Worm (Caenorhabditis elegans) whole organism, L2 larva: ENCODE results near the gene scl-3.

Experiments used
- F13H6.1 ChIP-seq: sonication (generic microtip); optimal IDR thresholded peaks from 2 replicates; lab custom pipeline; 2016; ENCODE audit warnings: missing genetic modification characterization, missing compliant biosample characterization
- R02D3.7 ChIP-seq: fragments of 150-350 bp; optimal IDR thresholded peaks from 2 replicates; lab custom pipeline; 2014; ENCODE audit warnings: missing biosample characterization, missing genetic modification characterization
- Y55F3AM.14 ChIP-seq: fragments of 200-800 bp; sonication (Bioruptor generic); optimal IDR thresholded peaks from 2 replicates; lab custom pipeline; 2018; ENCODE audit warnings: mild to moderate bottlenecking, missing genetic modification characterization, missing compliant biosample characterization
- ZK546.5 ChIP-seq: sonication (generic microtip); optimal IDR thresholded peaks from 2 replicates; lab custom pipeline; 2017; ENCODE audit warnings: missing biosample characterization, missing genetic modification characterization
- alr-1 ChIP-seq: fragments of 150-350 bp; optimal IDR thresholded peaks from 2 replicates; lab custom pipeline; 2014; ENCODE audit warnings: missing biosample characterization, missing genetic modification characterization
- aly-2 ChIP-seq: fragments of 150-350 bp; optimal IDR thresholded peaks from 2 replicates; lab custom pipeline; 2014; ENCODE audit warnings: missing biosample characterization, missing genetic modification characterization
- blmp-1 ChIP-seq: sonication (generic microtip); optimal IDR thresholded peaks from 2 replicates; lab custom pipeline; 2017; ENCODE audit warnings: missing genetic modification characterization, mild to moderate bottlenecking, missing compliant biosample characterization, antibody characterized with exemption, moderate library complexity; ENCODE audit not compliant: insufficient read depth
- ceh-16 ChIP-seq: fragments of 150-350 bp; optimal IDR thresholded peaks from 2 replicates; lab custom pipeline; 2014; ENCODE audit warnings: missing biosample characterization, missing genetic modification characterization
- ceh-82 ChIP-seq: fragments of 150-350 bp; optimal IDR thresholded peaks from 2 replicates; lab custom pipeline; 2014; ENCODE audit warnings: missing biosample characterization, missing genetic modification characterization
- crh-2 ChIP-seq: sonication (generic microtip); optimal IDR thresholded peaks from 2 replicates; lab custom pipeline; 2017; ENCODE audit warnings: missing biosample characterization, missing genetic modification characterization
- egl-27 ChIP-seq: sonication (generic microtip); optimal IDR thresholded peaks from 3 replicates; lab custom pipeline; 2017; ENCODE audit warnings: missing biosample characterization, missing genetic modification reagents, missing genetic modification characterization
- fos-1 ChIP-seq: fragments of 150-350 bp; optimal IDR thresholded peaks from 2 replicates; lab custom pipeline; 2014; ENCODE audit warnings: missing biosample characterization, missing genetic modification characterization
- gmeb-1 ChIP-seq: fragments of 150-350 bp; optimal IDR thresholded peaks from 2 replicates; lab custom pipeline; 2014; ENCODE audit warnings: missing biosample characterization, missing genetic modification characterization
- mab-5 ChIP-seq: fragments of 150-350 bp; optimal IDR thresholded peaks from 2 replicates; lab custom pipeline; 2014; ENCODE audit warnings: missing biosample characterization, missing genetic modification characterization
- mbf-1 ChIP-seq: sonication (generic microtip); optimal IDR thresholded peaks from 2 replicates; lab custom pipeline; 2017; ENCODE audit warnings: missing biosample characterization, missing genetic modification characterization
- mdl-1 ChIP-seq, 2 experiments: fragments of 150-350 bp in 1 of 2; sonication (generic microtip) in 1 of 2; optimal IDR thresholded peaks; 2 replicates each; lab custom pipeline; 2017; ENCODE audit warnings: missing biosample characterization in 2 of 2, missing genetic modification characterization in 2 of 2
- nhr-10 ChIP-seq: sonication (generic microtip); optimal IDR thresholded peaks from 2 replicates; lab custom pipeline; 2017; ENCODE audit warnings: missing biosample characterization, missing genetic modification characterization
- nhr-129 ChIP-seq: fragments of 150-350 bp; optimal IDR thresholded peaks from 2 replicates; lab custom pipeline; 2014; ENCODE audit warnings: missing biosample characterization, missing genetic modification characterization
- peb-1 ChIP-seq: fragments of 150-350 bp; optimal IDR thresholded peaks from 2 replicates; lab custom pipeline; 2014; ENCODE audit warnings: missing biosample characterization, missing genetic modification characterization
- sem-4 ChIP-seq: fragments of 150-350 bp; optimal IDR thresholded peaks from 2 replicates; lab custom pipeline; 2014; ENCODE audit warnings: missing biosample characterization, missing genetic modification reagents, missing genetic modification characterization
- skn-1 ChIP-seq: sonication (generic microtip); optimal IDR thresholded peaks from 2 replicates; lab custom pipeline; 2017; ENCODE audit warnings: missing biosample characterization, missing genetic modification characterization
- sma-3 ChIP-seq: sonication (generic microtip); optimal IDR thresholded peaks from 2 replicates; lab custom pipeline; 2016; ENCODE audit warnings: missing genetic modification reagents, missing genetic modification characterization, missing compliant biosample characterization
- sma-9 ChIP-seq, 2 experiments: fragments of 150-350 bp in 1 of 2; sonication (generic microtip) in 1 of 2; optimal IDR thresholded peaks; 2 replicates each; lab custom pipeline; 2014 to 2016; ENCODE audit warnings: missing genetic modification characterization in 2 of 2, mild to moderate bottlenecking in 1 of 2, missing biosample characterization in 1 of 2, missing compliant biosample characterization in 1 of 2, missing genetic modification reagents in 1 of 2, moderate library complexity in 1 of 2
- snpc-4 ChIP-seq: fragments of 150-350 bp; optimal IDR thresholded peaks from 2 replicates; lab custom pipeline; 2014; ENCODE audit warnings: missing biosample characterization, missing genetic modification characterization
- unc-55 ChIP-seq: fragments of 150-350 bp; sonication (generic microtip); optimal IDR thresholded peaks from 3 replicates; lab custom pipeline; 2014; ENCODE audit warnings: missing biosample characterization, missing genetic modification reagents, missing genetic modification characterization
- unc-62 ChIP-seq: fragments of 150-350 bp; optimal IDR thresholded peaks from 2 replicates; lab custom pipeline; 2014; ENCODE audit warnings: missing biosample characterization, missing genetic modification reagents, missing genetic modification characterization
- zag-1 ChIP-seq: fragments of 150-350 bp; optimal IDR thresholded peaks from 2 replicates; lab custom pipeline; 2014; ENCODE audit warnings: missing biosample characterization, missing genetic modification characterization
- ztf-1 ChIP-seq: fragments of 200-800 bp; sonication (Bioruptor generic); conservative IDR thresholded peaks from 2 replicates; pipeline ENCODE4 v1.3.6; 2022; ENCODE audit warnings: missing genetic modification characterization, missing compliant biosample characterization
- ztf-11 ChIP-seq: sonication (generic microtip); optimal IDR thresholded peaks from 2 replicates; lab custom pipeline; 2017; ENCODE audit warnings: missing biosample characterization, missing genetic modification characterization
- ztf-4 ChIP-seq: fragments of 150-350 bp; optimal IDR thresholded peaks from 2 replicates; lab custom pipeline; 2014; ENCODE audit warnings: missing biosample characterization, missing genetic modification characterization

Gene scl-3

DNA sequence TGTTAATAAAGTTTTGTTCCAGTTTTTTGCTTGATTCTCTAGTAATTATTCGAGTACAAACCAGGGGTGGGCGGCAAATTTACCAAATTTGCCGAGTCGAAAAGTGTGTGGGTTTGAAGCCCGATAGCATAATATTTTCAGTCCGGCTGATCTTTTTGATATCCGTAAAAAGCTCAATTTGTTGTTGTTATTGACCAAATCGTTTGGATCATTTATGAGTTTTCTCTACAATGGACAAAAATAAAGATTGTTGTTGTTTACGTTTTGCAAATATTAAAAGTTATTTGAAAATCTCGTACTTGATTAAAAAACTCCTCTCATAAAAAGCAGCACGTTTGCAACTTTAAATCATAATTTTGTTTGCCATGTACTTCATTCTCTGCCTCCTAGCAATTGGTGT is 3.4 kb upstream of the scl-3 start, which contains the start of gene scl-1:
scl-1 (plus strand) TSS at position 301 of the 400 bp plus-strand sequence.
- TF ChIP-seq ztf-1 (GFP tag; lab: Robert Waterston, UW) (no peak), Y55F3AM.14 (GFP tag; lab: Kevin White, UChicago) (no peak), ztf-4 (tag; lab: Kevin White, UChicago) (no peak), egl-27 (tag; lab: Kevin White, UChicago) (no peak), R02D3.7 (tag; lab: Kevin White, UChicago) (no peak), crh-2 (tag; lab: Kevin White, UChicago) (no peak), ceh-16 (tag; lab: Kevin White, UChicago) (no peak)

DNA sequence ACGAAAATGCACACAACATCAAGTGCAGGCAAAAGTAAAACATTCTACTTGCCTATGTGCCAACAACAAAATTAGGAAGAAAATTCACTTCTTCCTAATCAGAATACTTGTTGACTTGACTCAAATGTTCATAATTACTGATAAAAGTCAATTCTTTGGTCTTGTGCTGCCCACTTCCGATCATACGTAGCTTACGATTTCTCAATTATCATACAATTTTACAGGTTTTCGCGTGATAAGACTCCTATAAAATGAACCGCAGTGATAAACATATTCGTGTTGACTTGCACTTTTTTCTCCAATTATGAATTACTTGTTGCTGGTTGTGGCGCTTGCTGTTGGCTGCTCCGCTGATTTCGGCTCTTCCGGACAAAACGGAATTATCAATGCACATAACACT is 2.0 kb upstream of the scl-3 start, which contains the start of gene scl-2:
scl-2 (plus strand) TSS at position 293 of the 400 bp plus-strand sequence.
- peak; percentile 46 for TF ChIP-seq gmeb-1 (tag; lab: Kevin White, UChicago)
- TF ChIP-seq ceh-16 (tag; lab: Kevin White, UChicago) = no peak
- peak; percentile 12 for TF ChIP-seq F13H6.1 (tag; lab: Kevin White, UChicago)
- peak; percentile 54 for TF ChIP-seq crh-2 (tag; lab: Kevin White, UChicago)
- TF ChIP-seq fos-1 = peak; percentile 98
- TF ChIP-seq skn-1 = peak; percentile 68
- TF ChIP-seq nhr-129 = peak; percentile 30
- TF ChIP-seq snpc-4 = no peak
- peak; percentile 11 for TF ChIP-seq egl-27 (tag; lab: Kevin White, UChicago)
- no peak for TF ChIP-seq zag-1 (tag; lab: Kevin White, UChicago)
- TF ChIP-seq sma-9 (GFP tag; optimal IDR thresholded peaks at IDR 0.05; lab: Kevin White, UChicago) = peak; percentile 80
- no peak for TF ChIP-seq sma-9 (tag; optimal IDR thresholded peaks at IDR 0.05; lab: Kevin White, UChicago)

DNA sequence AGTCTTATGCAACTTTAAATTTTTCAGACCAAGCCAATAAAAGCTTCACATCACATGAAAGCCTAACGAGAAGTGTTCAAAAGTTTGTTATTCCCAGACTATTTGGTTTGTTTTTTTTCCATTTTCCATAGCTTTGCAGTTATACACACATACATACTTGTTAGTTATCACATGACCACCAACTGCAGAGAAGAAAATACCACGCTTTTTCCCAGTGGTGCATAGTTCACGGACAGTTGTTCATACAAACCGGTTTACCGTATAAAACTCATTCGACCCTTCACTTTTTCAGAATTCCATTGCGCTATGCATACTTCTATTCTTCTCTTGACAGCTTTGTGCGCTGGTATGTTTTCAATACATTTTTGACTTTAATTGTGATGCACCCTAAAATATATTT is 4.3 kb downstream of the scl-3 start, which contains the start of gene scl-5:
scl-5 (plus strand) TSS at position 301 of the 400 bp plus-strand sequence.
- no peak for TF ChIP-seq aly-2 (tag; lab: Kevin White, UChicago)
- TF ChIP-seq gmeb-1 (tag; lab: Kevin White, UChicago) = no peak
- no peak for TF ChIP-seq blmp-1 (tag; lab: Kevin White, UChicago)
- no peak for TF ChIP-seq egl-27 (tag; lab: Kevin White, UChicago)
- no peak for TF ChIP-seq unc-55
- TF ChIP-seq ceh-16 (tag; lab: Kevin White, UChicago) = no peak
- TF ChIP-seq sma-3 = no peak
- TF ChIP-seq peb-1 (tag; lab: Kevin White, UChicago) = no peak
- TF ChIP-seq mdl-1 (tag; optimal IDR thresholded peaks at IDR 0.05; lab: Kevin White, UChicago) = no peak
- no peak for TF ChIP-seq crh-2 (tag; lab: Kevin White, UChicago)

DNA sequence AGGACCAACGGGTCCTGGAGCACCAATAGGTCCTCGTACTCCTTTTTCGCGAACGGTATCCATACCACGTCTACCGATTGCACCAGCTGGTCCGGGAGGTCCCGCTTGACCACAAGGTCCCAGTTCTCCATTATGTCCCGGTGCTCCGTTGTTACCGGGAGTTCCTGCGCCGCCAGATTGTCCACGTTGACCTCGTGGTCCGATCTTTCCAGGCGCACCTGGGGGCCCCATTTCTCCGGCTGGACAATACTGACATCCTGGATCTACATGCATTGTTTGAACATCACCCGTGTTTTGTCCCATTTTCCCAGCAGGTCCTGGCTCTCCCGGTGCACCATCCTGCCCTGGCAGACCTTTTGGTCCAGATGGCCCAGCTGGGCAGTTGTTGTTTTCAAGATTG is 6.7 kb downstream of the scl-3 start:
- TF ChIP-seq snpc-4 (no peak), blmp-1 (tag; lab: Kevin White, UChicago) (no peak), sma-3 (no peak), egl-27 (tag; lab: Kevin White, UChicago) (no peak), sem-4 (tag; lab: Kevin White, UChicago) (no peak), unc-62 (GFP tag; lab: Kevin White, UChicago) (no peak), ztf-1 (GFP tag; lab: Robert Waterston, UW) (no peak), ZK546.5 (tag; lab: Kevin White, UChicago) (no peak)

DNA sequence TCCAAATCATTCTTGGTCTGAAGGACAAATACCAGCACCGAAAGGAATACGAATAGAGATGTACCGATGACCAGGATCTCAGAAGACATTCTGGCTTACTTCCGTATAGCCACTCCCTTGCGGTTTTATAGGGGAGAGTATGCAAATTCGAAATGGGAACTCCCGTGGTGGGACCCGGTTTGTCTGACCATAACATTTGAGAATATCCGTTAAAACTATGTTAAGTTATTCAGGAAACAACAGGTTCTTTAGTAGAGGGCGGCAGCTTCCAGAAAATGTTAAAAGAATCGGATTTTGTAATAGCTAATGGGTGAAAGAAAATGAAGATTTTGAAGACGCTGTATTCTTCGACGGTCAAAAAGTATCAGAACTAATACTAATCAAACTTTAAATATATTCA is 7.8 kb downstream of the scl-3 start, which contains the start of gene col-131:
col-131 (minus strand) TSS at position 101 of the 400 bp plus-strand sequence.
- no peak for TF ChIP-seq nhr-10 (tag; lab: Kevin White, UChicago)
- TF ChIP-seq mbf-1 (tag; lab: Kevin White, UChicago) = no peak
- no peak for TF ChIP-seq alr-1 (tag; lab: Kevin White, UChicago)
- TF ChIP-seq gmeb-1 (tag; lab: Kevin White, UChicago) = no peak
- no peak for TF ChIP-seq ztf-4 (tag; lab: Kevin White, UChicago)
- TF ChIP-seq peb-1 (tag; lab: Kevin White, UChicago) = no peak
- TF ChIP-seq snpc-4 = no peak
- TF ChIP-seq crh-2 (tag; lab: Kevin White, UChicago) = no peak
- TF ChIP-seq R02D3.7 (tag; lab: Kevin White, UChicago) = no peak
- TF ChIP-seq mab-5 (tag; lab: Kevin White, UChicago) = no peak
- no peak for TF ChIP-seq fos-1
- TF ChIP-seq sem-4 (tag; lab: Kevin White, UChicago) = no peak
- TF ChIP-seq ceh-82 (tag; lab: Kevin White, UChicago) = no peak
- no peak for TF ChIP-seq ztf-11 (tag; lab: Kevin White, UChicago)
- no peak for TF ChIP-seq blmp-1 (tag; lab: Kevin White, UChicago)
- TF ChIP-seq, all 48 proteins: peak for 0
